Worm (Caenorhabditis elegans): Measurements from ENCODE around the gene rpl-38.

rpl-38 gene

DNA sequence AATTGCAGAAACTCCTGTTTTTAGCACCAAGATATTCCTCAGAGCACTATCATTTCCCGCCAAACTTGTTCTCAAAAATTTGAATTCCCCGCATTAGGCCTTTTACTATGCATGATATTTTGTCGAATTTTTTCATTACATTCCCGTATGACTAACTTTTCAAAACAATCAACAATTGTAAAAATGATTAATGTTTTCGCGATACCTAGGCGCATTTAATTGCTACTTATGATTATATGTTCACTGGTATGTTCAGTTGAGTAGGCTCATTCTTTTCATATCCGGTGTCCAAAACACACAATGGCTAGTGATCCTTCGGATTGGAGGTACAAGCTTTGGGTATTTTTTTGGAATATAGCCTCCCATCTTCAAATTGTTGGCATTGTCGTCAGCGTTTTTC lies 24.2 kb upstream of the rpl-38 start, which contains the start of gene srw-21:
Gene srw-21, plus strand, starts transcription at position 301 of the 400 bp plus-strand sequence.
- no peak for TF ChIP-seq lin-38 (GFP tag; IDR thresholded peaks at IDR 0.05)
- no peak for TF ChIP-seq skn-1 (tag; optimal IDR thresholded peaks at IDR 0.05)
- no peak for TF ChIP-seq F26F4.8 (GFP tag; conservative IDR thresholded peaks at IDR 0.05)
- TF ChIP-seq F37D6.2 (tag; optimal IDR thresholded peaks at IDR 0.05), result no peak
- TF ChIP-seq mes-2 (tag; optimal IDR thresholded peaks at IDR 0.05; ENCODE audit: poor library complexity, severe bottlenecking), result no peak
- no peak for TF ChIP-seq nhr-102 (tag; optimal IDR thresholded peaks at IDR 0.05)
- no peak for TF ChIP-seq tra-1 (GFP tag; IDR thresholded peaks at IDR 0.05)
- no peak for TF ChIP-seq mdl-1 (tag; optimal IDR thresholded peaks at IDR 0.05)
- TF ChIP-seq nhr-48 (tag; optimal IDR thresholded peaks at IDR 0.05), result no peak
- no peak for TF ChIP-seq ama-1 (optimal IDR thresholded peaks at IDR 0.05)
- TF ChIP-seq zip-2 (tag; optimal IDR thresholded peaks at IDR 0.05), result no peak
- no peak for TF ChIP-seq hif-1 (tag; optimal IDR thresholded peaks at IDR 0.05)

- no peak for TF ChIP-seq F37D6.2 (tag; optimal IDR thresholded peaks at IDR 0.05)
- TF ChIP-seq ceh-20 (GFP tag; IDR thresholded peaks at IDR 0.05), result no peak
- TF ChIP-seq ceh-32 (tag; optimal IDR thresholded peaks at IDR 0.05; ENCODE audit: poor library complexity), result no peak
- no peak for TF ChIP-seq Y5F2A.4 (GFP tag; optimal IDR thresholded peaks at IDR 0.05)
- no peak for TF ChIP-seq skn-1 (tag; optimal IDR thresholded peaks at IDR 0.05)
- TF ChIP-seq F49E8.2 (tag; optimal IDR thresholded peaks at IDR 0.05; ENCODE audit: borderline replicate concordance), result no peak
- no peak for TF ChIP-seq saeg-2 (GFP tag; IDR thresholded peaks at IDR 0.05)
- no peak for TF ChIP-seq egl-43 (GFP tag; IDR thresholded peaks at IDR 0.05)
- TF ChIP-seq jun-1 (tag; optimal IDR thresholded peaks at IDR 0.05), result no peak
- TF ChIP-seq lin-1 (GFP tag; IDR thresholded peaks at IDR 0.05), result no peak
Measured at ce11 chrV:15492518-15492917, 19.4 kb upstream of the rpl-38 start, which contains the start of gene str-264. str-264 (minus strand) TSS chrV:15492618.

DNA sequence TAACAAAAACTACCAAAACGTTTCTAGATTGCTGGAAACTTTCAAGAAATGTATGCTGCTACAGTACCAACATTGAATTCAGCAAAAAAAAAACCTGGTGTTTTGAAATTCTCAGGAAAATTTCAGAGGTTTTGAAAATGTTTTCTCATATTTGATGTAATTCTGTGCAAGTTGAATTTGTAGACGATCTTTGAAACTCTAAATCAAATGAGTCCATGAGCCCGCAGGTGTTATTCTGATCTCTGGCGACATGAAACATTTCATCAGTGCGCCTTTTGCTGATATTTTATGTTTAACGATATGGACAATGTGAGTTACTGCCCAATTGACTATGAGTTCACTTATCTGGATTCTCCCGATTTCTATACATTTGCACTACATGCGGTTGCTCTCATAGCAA lies 18.3 kb upstream of the rpl-38 start, which contains the start of gene srh-218:
Gene srh-218, plus strand, starts transcription at position 301 of the 400 bp plus-strand sequence.
- TF ChIP-seq dmd-9 (GFP tag; IDR thresholded peaks at IDR 0.05) (no peak), mxl-2 (GFP tag; conservative IDR thresholded peaks at IDR 0.05) (no peak), nhr-11 (tag; optimal IDR thresholded peaks at IDR 0.05) (no peak), daf-12 (tag; optimal IDR thresholded peaks at IDR 0.05) (no peak), Y5F2A.4 (GFP tag; optimal IDR thresholded peaks at IDR 0.05) (no peak), mes-2 (tag; optimal IDR thresholded peaks at IDR 0.05; ENCODE audit: poor library complexity, severe bottlenecking) (no peak), nhr-28 (tag; optimal IDR thresholded peaks at IDR 0.05) (no peak), lin-13 (GFP tag; optimal IDR thresholded peaks at IDR 0.05) (no peak), ceh-62 (tag; optimal IDR thresholded peaks at IDR 0.05) (no peak)

DNA sequence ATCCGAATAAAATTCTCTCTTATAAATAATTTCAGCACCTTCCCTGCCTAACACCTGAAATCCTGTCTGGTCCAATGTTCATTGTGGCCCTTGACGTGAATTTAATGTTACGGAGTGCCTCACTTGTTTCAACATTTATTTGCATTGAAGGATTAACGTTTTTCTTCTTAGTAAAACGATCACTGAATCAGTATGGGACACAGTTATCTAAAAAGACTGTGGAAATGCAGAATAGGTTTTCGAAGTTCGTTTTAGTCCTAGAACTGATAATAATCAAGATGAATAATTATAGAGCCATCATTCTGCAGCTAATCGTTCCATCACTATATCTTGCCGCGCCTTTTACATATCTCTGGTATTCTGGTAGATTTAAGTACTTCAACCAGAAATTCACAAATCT lies 16.8 kb upstream of the rpl-38 start, which contains the start of gene srh-219:
Gene srh-219, plus strand, starts transcription at position 301 of the 400 bp plus-strand sequence.
- no peak for TF ChIP-seq fos-1 (tag; optimal IDR thresholded peaks at IDR 0.05)
- no peak for TF ChIP-seq mep-1 (tag; optimal IDR thresholded peaks at IDR 0.05)
- TF ChIP-seq ceh-82 (tag; optimal IDR thresholded peaks at IDR 0.05), result no peak
- no peak for TF ChIP-seq nhr-25 (tag; optimal IDR thresholded peaks at IDR 0.05; ENCODE audit: borderline replicate concordance, insufficient read depth)
- TF ChIP-seq cey-2 (tag; optimal IDR thresholded peaks at IDR 0.05; ENCODE audit: borderline replicate concordance, insufficient read depth), result no peak
- no peak for TF ChIP-seq lsy-2 (tag; optimal IDR thresholded peaks at IDR 0.05)

DNA sequence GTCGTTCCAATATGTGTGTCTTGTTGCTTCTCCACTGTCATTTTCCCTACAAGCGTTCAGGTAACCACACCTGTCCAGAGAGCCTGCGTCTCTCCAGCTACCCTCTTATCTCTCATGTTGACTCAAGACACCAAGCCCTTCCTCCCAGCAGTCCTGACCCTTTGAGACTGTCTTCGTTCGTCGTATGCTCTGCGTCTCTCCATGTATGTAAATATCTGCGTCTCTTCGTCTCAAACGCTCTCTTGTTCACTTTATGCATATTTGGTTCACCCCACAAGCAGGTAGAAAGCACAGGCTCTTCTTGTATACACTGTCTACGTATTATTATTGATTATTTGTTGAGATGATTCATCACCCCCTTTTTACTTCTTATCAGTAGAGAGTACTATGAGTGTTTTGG lies 14.2 kb upstream of the rpl-38 start:
- peak; percentile 49 for TF ChIP-seq mxl-3 (GFP tag; optimal IDR thresholded peaks at IDR 0.05)
- TF ChIP-seq nhr-48 (tag; optimal IDR thresholded peaks at IDR 0.05), result peak; percentile 71
- no peak for TF ChIP-seq zag-1 (tag; optimal IDR thresholded peaks at IDR 0.05)
- TF ChIP-seq Y5F2A.4 (GFP tag; optimal IDR thresholded peaks at IDR 0.05), result no peak
- no peak for TF ChIP-seq madf-9 (GFP tag; conservative IDR thresholded peaks at IDR 0.05)
- TF ChIP-seq ama-1 (optimal IDR thresholded peaks at IDR 0.05), result no peak
- no peak for TF ChIP-seq attf-4 (tag; optimal IDR thresholded peaks at IDR 0.05)
- no peak for TF ChIP-seq fkh-10 (GFP tag; optimal IDR thresholded peaks at IDR 0.05)
- no peak for TF ChIP-seq zfp-3 (GFP tag; conservative IDR thresholded peaks at IDR 0.05)
- TF ChIP-seq pqm-1 (tag; optimal IDR thresholded peaks at IDR 0.05), result peak; percentile 59
- TF ChIP-seq nhr-28 (tag; optimal IDR thresholded peaks at IDR 0.05), result peak; percentile 82
- TF ChIP-seq aly-2 (tag; optimal IDR thresholded peaks at IDR 0.05), result no peak
- TF ChIP-seq fos-1 (tag; optimal IDR thresholded peaks at IDR 0.05), result peak; percentile 56
- TF ChIP-seq nhr-76 (tag; optimal IDR thresholded peaks at IDR 0.05), result no peak
- no peak for TF ChIP-seq pha-4 (GFP tag; IDR thresholded peaks at IDR 0.05)
- peak; percentile 96 for TF ChIP-seq pha-4 (tag; optimal IDR thresholded peaks at IDR 0.05)
- peak; percentile 17 for TF ChIP-seq ceh-28 (tag; optimal IDR thresholded peaks at IDR 0.05)

Measured in whole organism, L4 larva.